Worm (Caenorhabditis elegans): ENCODE data around the gene his-72.

ce11 chrIII:12333445-12333844, 35.4 kb downstream of the his-72 start, which contains the start of gene zip-1:
- TF ChIP-seq lin-13 (GFP tag; optimal IDR thresholded peaks at IDR 0.05), result no peak
- TF ChIP-seq alr-1 (tag; optimal IDR thresholded peaks at IDR 0.05; ENCODE audit: borderline replicate concordance), result no peak
- TF ChIP-seq skn-1 (tag; optimal IDR thresholded peaks at IDR 0.05), result no peak
- no peak for TF ChIP-seq nhr-11 (tag; optimal IDR thresholded peaks at IDR 0.05)
- no peak for TF ChIP-seq egl-27 (tag; optimal IDR thresholded peaks at IDR 0.05)
- TF ChIP-seq dpl-1 (GFP tag; optimal IDR thresholded peaks at IDR 0.05), result no peak
- no peak for TF ChIP-seq nhr-237 (tag; optimal IDR thresholded peaks at IDR 0.05)
- no peak for TF ChIP-seq F16B12.6 (tag; optimal IDR thresholded peaks at IDR 0.05)

All from whole organism, L1 larva.